Worm (Caenorhabditis elegans): ENCODE results near the gene C07E3.9.

ce11 chrII:10370826-10371225 lies 20.3 kb downstream of the C07E3.9 start:
- TF ChIP-seq tab-1 (GFP tag; IDR thresholded peaks at IDR 0.05) (no peak), ref-1 (GFP tag; conservative IDR thresholded peaks at IDR 0.05) (no peak), ztf-29 (GFP tag; IDR thresholded peaks at IDR 0.05) (no peak), flt-1 (GFP tag; IDR thresholded peaks at IDR 0.05) (no peak)

All from whole organism, midembryonic.